Worm (Caenorhabditis elegans): Measurements from ENCODE around the gene C49C3.4.

- TF ChIP-seq nhr-237 (tag; optimal IDR thresholded peaks at IDR 0.05) (no peak), nhr-23 (tag; optimal IDR thresholded peaks at IDR 0.05) (no peak), sma-9 (GFP tag; optimal IDR thresholded peaks at IDR 0.05) (no peak), sma-9 (tag; optimal IDR thresholded peaks at IDR 0.05) (no peak), aly-2 (tag; optimal IDR thresholded peaks at IDR 0.05) (no peak), lin-39 (tag; optimal IDR thresholded peaks at IDR 0.05) (no peak), nhr-6 (tag; optimal IDR thresholded peaks at IDR 0.05) (no peak), egl-27 (tag; optimal IDR thresholded peaks at IDR 0.05) (no peak), mbf-1 (tag; optimal IDR thresholded peaks at IDR 0.05) (no peak), skn-1 (tag; optimal IDR thresholded peaks at IDR 0.05) (no peak), lin-13 (GFP tag; optimal IDR thresholded peaks at IDR 0.05) (no peak), nhr-11 (tag; optimal IDR thresholded peaks at IDR 0.05) (no peak), lin-11 (tag; optimal IDR thresholded peaks at IDR 0.05) (no peak), mab-5 (tag; optimal IDR thresholded peaks at IDR 0.05) (no peak), unc-62 (GFP tag; optimal IDR thresholded peaks at IDR 0.05) (no peak)
Measured at ce11 chrIV:17273602-17274110, 46.9 kb upstream of the C49C3.4 start, which contains the start of gene gln-5.
